Worm (Caenorhabditis elegans): ENCODE results near the gene pitr-5.

pitr-5 gene

DNA sequence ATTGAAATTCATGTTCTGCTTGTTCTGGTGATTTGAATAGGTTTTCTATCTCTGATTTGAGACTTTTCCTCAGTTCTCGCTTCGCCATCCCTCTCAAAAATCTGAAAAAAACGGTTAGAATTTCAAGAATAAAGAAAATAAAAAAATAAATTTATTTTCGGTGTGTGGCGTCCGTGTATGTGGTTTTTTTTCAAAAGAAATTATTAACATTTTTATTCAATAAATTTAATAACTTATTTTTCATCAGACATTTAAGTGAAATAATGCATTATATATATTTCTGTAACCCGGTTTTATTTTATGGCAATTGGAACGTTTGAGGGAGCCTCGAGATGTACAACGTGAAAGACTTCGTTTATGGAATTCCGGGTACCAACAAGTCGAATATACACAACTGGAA is 50.1 kb downstream of the pitr-5 start, which contains the start of gene C05C8.5:
Gene C05C8.5, minus strand, starts transcription at position 101 of the 400 bp plus-strand sequence.
- TF ChIP-seq tab-1 (GFP tag; IDR thresholded peaks at IDR 0.05) (no peak), ref-1 (GFP tag; conservative IDR thresholded peaks at IDR 0.05) (no peak), med-1 (GFP tag; optimal IDR thresholded peaks at IDR 0.05; ENCODE audit: insufficient read depth) (no peak), ztf-23 (GFP tag; IDR thresholded peaks at IDR 0.05) (no peak), T22C8.4 (GFP tag; IDR thresholded peaks at IDR 0.05) (no peak), klf-2 (GFP tag; conservative IDR thresholded peaks at IDR 0.05) (no peak), flt-1 (GFP tag; IDR thresholded peaks at IDR 0.05) (no peak), cog-1 (tag; optimal IDR thresholded peaks at IDR 0.05) (no peak), ztf-29 (GFP tag; IDR thresholded peaks at IDR 0.05) (no peak)

DNA sequence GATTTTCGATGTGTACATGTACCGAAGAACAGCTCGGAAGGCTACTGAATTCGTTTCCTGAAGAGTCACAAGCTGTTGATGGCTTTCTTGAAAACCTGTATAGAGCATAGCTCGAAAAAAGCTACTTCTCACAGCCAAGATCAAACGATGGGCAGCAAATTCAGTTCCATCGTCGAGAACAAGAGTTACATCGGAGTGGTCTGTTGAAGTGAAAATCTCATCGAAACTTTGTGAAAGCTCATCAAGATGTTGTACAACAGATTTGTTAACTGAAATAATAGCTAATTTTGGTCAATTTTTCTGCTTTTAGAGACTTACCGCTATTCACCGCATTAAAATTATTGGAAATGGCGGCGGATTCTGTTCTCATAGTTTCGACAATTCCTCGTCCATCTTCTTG is 52.0 kb downstream of the pitr-5 start:
- no peak for TF ChIP-seq T22C8.4 (GFP tag; IDR thresholded peaks at IDR 0.05)
- no peak for TF ChIP-seq cog-1 (tag; optimal IDR thresholded peaks at IDR 0.05)
- no peak for TF ChIP-seq ztf-23 (GFP tag; IDR thresholded peaks at IDR 0.05)
- no peak for TF ChIP-seq ztf-29 (GFP tag; IDR thresholded peaks at IDR 0.05)
- no peak for TF ChIP-seq ref-1 (GFP tag; conservative IDR thresholded peaks at IDR 0.05)
- no peak for TF ChIP-seq med-1 (GFP tag; optimal IDR thresholded peaks at IDR 0.05; ENCODE audit: insufficient read depth)
- no peak for TF ChIP-seq klf-2 (GFP tag; conservative IDR thresholded peaks at IDR 0.05)
- TF ChIP-seq tab-1 (GFP tag; IDR thresholded peaks at IDR 0.05): no peak

DNA sequence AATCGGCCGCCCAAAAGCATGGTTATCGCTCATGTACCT is 52.3 kb downstream of the pitr-5 start, which contains the start of gene hpo-9:
Gene hpo-9, minus strand, starts transcription at position 37 of the 39 bp plus-strand sequence.
- TF ChIP-seq flt-1 (GFP tag; IDR thresholded peaks at IDR 0.05): no peak
- no peak for TF ChIP-seq tab-1 (GFP tag; IDR thresholded peaks at IDR 0.05)
- no peak for TF ChIP-seq klf-2 (GFP tag; conservative IDR thresholded peaks at IDR 0.05)
- TF ChIP-seq ref-1 (GFP tag; conservative IDR thresholded peaks at IDR 0.05): no peak
- no peak for TF ChIP-seq ztf-23 (GFP tag; IDR thresholded peaks at IDR 0.05)
- no peak for TF ChIP-seq ztf-29 (GFP tag; IDR thresholded peaks at IDR 0.05)
- no peak for TF ChIP-seq med-1 (GFP tag; optimal IDR thresholded peaks at IDR 0.05; ENCODE audit: insufficient read depth)
- no peak for TF ChIP-seq cog-1 (tag; optimal IDR thresholded peaks at IDR 0.05)
- no peak for TF ChIP-seq T22C8.4 (GFP tag; IDR thresholded peaks at IDR 0.05)

DNA sequence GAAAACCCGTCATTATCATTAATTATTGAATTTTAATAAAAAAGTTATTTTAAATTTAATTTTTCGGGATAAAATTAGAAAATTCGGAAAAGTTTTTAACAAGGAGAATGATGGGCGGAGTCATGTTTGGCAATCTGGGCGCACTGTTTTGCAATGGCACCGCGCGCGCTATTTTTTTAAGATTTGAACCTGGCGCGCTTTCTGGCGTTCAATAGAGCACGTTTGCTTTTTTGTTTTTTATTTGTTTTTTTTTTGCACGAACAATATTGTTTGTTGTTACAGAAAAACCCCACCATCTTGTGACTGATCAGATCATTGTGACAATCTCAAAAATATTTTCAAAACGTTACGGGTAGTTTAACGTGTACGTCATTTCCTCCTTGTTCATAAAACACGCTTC is 52.5 kb downstream of the pitr-5 start, which contains the start of gene hyls-1:
Gene hyls-1, plus strand, starts transcription at position 249 of the 400 bp plus-strand sequence.
- TF ChIP-seq med-1 (GFP tag; optimal IDR thresholded peaks at IDR 0.05; ENCODE audit: insufficient read depth) (no peak), ref-1 (GFP tag; conservative IDR thresholded peaks at IDR 0.05) (no peak), flt-1 (GFP tag; IDR thresholded peaks at IDR 0.05) (0 out of 2 replicates have a peak, but pooled peaks have one; percentile 45), cog-1 (tag; optimal IDR thresholded peaks at IDR 0.05) (peak; percentile 78), ztf-23 (GFP tag; IDR thresholded peaks at IDR 0.05) (0 out of 2 replicates have a peak, but pooled peaks have one; percentile 56), tab-1 (GFP tag; IDR thresholded peaks at IDR 0.05) (no peak), klf-2 (GFP tag; conservative IDR thresholded peaks at IDR 0.05) (no peak), ztf-29 (GFP tag; IDR thresholded peaks at IDR 0.05) (no peak), T22C8.4 (GFP tag; IDR thresholded peaks at IDR 0.05) (no peak)
